Worm (Caenorhabditis elegans) whole organism, L1 larva: ENCODE data around the gene fbxa-154.

Source experiments
- ces-1 ChIP-seq: fragments of 150-350 bp; optimal IDR thresholded peaks from 2 replicates; lab custom pipeline; 2014; ENCODE audit warnings: missing biosample characterization, missing genetic modification reagents, missing genetic modification characterization
- hlh-4 ChIP-seq: sonication (generic microtip); optimal IDR thresholded peaks from 2 replicates; lab custom pipeline; 2016; ENCODE audit warnings: mild to moderate bottlenecking, missing genetic modification characterization, missing compliant biosample characterization
- isw-1 ChIP-seq: fragments of 200-800 bp; sonication (Bioruptor generic); IDR thresholded peaks from 2 replicates; pipeline ENCODE4 v1.3.6; 2022; ENCODE audit warnings: missing genetic modification characterization, missing compliant biosample characterization
- lin-35 ChIP-seq, 2 experiments: fragments of 150-350 bp; optimal IDR thresholded peaks; 2 replicates each; lab custom pipeline; 2014; ENCODE audit warnings: missing biosample characterization in 2 of 2, missing genetic modification characterization in 2 of 2, missing genetic modification reagents in 2 of 2
- pqm-1 ChIP-seq: sonication (generic microtip); optimal IDR thresholded peaks from 3 replicates; lab custom pipeline; 2017; ENCODE audit warnings: missing biosample characterization, missing genetic modification characterization
- rnt-1 ChIP-seq: sonication (generic microtip); optimal IDR thresholded peaks from 2 replicates; lab custom pipeline; 2016; ENCODE audit warnings: mild to moderate bottlenecking, missing genetic modification characterization, moderate library complexity, missing compliant biosample characterization
- snpc-4 ChIP-seq: fragments of 150-350 bp; optimal IDR thresholded peaks from 2 replicates; lab custom pipeline; 2014; ENCODE audit warnings: missing biosample characterization, missing genetic modification characterization
- sptf-1 ChIP-seq: fragments of 150-350 bp; optimal IDR thresholded peaks from 2 replicates; lab custom pipeline; 2014; ENCODE audit warnings: missing biosample characterization, missing genetic modification characterization
- unc-130 ChIP-seq: fragments of 150-350 bp; optimal IDR thresholded peaks from 2 replicates; lab custom pipeline; 2017; ENCODE audit warnings: missing biosample characterization, missing genetic modification characterization, inconsistent platforms
- unc-30 ChIP-seq: sonication (generic microtip); optimal IDR thresholded peaks from 2 replicates; lab custom pipeline; 2017; ENCODE audit warnings: missing biosample characterization, missing genetic modification characterization
- unc-62 ChIP-seq: fragments of 150-350 bp; optimal IDR thresholded peaks from 2 replicates; lab custom pipeline; 2014; ENCODE audit warnings: missing biosample characterization, missing genetic modification reagents, missing genetic modification characterization

DNA sequence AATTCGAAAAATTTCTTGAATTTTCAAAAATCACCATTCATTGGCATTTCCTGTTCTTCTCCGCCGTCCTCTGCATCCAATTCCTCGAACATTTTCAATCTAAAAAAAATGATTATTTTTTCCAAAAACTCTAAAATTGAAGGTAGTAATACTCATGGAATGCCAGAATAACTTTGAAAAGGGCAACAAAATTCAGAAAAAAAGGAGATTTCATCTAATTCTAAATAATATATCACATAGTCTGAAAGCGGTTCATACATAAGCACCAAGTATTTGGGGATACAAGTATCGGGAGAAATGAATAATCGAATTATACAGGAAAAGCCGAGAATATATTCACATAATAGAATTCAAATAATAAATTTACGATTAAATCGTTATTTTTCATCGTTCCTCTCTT, 29.6 kb downstream of the fbxa-154 start, which contains the start of gene mdt-28:
- TF ChIP-seq snpc-4 (no peak), ces-1 (no peak), lin-35 (GFP tag; optimal IDR thresholded peaks at IDR 0.05; lab: Kevin White, UChicago) (no peak), rnt-1 (no peak), sptf-1 (no peak), isw-1 (GFP tag; lab: Robert Waterston, UW) (no peak), unc-130 (tag; lab: Kevin White, UChicago) (no peak), unc-62 (GFP tag; lab: Kevin White, UChicago) (no peak), pqm-1 (tag; lab: Kevin White, UChicago) (no peak), hlh-4 (tag; lab: Kevin White, UChicago) (no peak), unc-30 (tag; lab: Kevin White, UChicago) (no peak)
